Worm (Caenorhabditis elegans) whole organism, L1 larva: ENCODE data around the gene F09C8.1.

Source experiments
- C16A3.4 ChIP-seq: fragments of 150-350 bp; optimal IDR thresholded peaks from 2 replicates; lab custom pipeline; 2014; ENCODE audit warnings: missing biosample characterization, missing genetic modification characterization
- F16B12.6 ChIP-seq: fragments of 150-350 bp; optimal IDR thresholded peaks from 2 replicates; lab custom pipeline; 2014; ENCODE audit warnings: missing biosample characterization, missing genetic modification characterization
- aha-1 ChIP-seq: fragments of 150-350 bp; optimal IDR thresholded peaks from 2 replicates; lab custom pipeline; 2014; ENCODE audit warnings: missing biosample characterization, missing genetic modification characterization
- alr-1 ChIP-seq: fragments of 200-800 bp; sonication (Bioruptor generic); optimal IDR thresholded peaks from 2 replicates; lab custom pipeline; 2018; ENCODE audit warnings: borderline replicate concordance, mild to moderate bottlenecking, missing genetic modification characterization, missing compliant biosample characterization
- ceh-8 ChIP-seq: fragments of 200-800 bp; sonication (Bioruptor generic); optimal IDR thresholded peaks from 2 replicates; lab custom pipeline; 2018; ENCODE audit warnings: mild to moderate bottlenecking, missing genetic modification characterization, moderate library complexity, missing compliant biosample characterization
- dpl-1 ChIP-seq, 3 experiments: fragments of 150-350 bp in 2 of 3; sonication (generic microtip) in 1 of 3; optimal IDR thresholded peaks; 2 replicates each; lab custom pipeline; 2014 to 2017; ENCODE audit warnings: missing biosample characterization in 3 of 3, missing genetic modification characterization in 3 of 3, missing genetic modification reagents in 3 of 3
- dsc-1 ChIP-seq: sonication (generic microtip); optimal IDR thresholded peaks from 2 replicates; lab custom pipeline; 2016; ENCODE audit warnings: mild to moderate bottlenecking, missing genetic modification characterization, missing compliant biosample characterization
- efl-1 ChIP-seq, 4 experiments: fragments of 150-350 bp; optimal IDR thresholded peaks in 3 of 4; peaks in 1 of 4; 1 replicate in 1 of 4; 2 replicates in 3 of 4; lab custom pipeline; 2014; ENCODE audit warnings: missing biosample characterization in 2 of 4, missing genetic modification characterization in 2 of 4, missing genetic modification reagents in 2 of 4
- egl-13 ChIP-seq: sonication (generic microtip); optimal IDR thresholded peaks from 2 replicates; lab custom pipeline; 2016; ENCODE audit warnings: missing genotype, missing genetic modification reagents, missing genetic modification characterization, missing compliant biosample characterization
- egl-27 ChIP-seq, 2 experiments: fragments of 150-350 bp in 1 of 2; sonication (generic microtip); optimal IDR thresholded peaks; 3 replicates each; lab custom pipeline; 2017 to 2018; ENCODE audit warnings: missing biosample characterization in 2 of 2, missing genetic modification characterization in 2 of 2, missing genetic modification reagents in 2 of 2
- elt-2 ChIP-seq: sonication (generic microtip); optimal IDR thresholded peaks from 2 replicates; lab custom pipeline; 2016; ENCODE audit warnings: missing genetic modification characterization, mild to moderate bottlenecking, inconsistent platforms, missing compliant biosample characterization, missing genetic modification reagents
- ets-5 ChIP-seq: fragments of 200-800 bp; sonication (Bioruptor generic); IDR thresholded peaks from 2 replicates; pipeline ENCODE4 v1.3.6; 2022; ENCODE audit warnings: missing genetic modification characterization, missing compliant biosample characterization
- fkh-4 ChIP-seq: sonication (generic microtip); optimal IDR thresholded peaks from 2 replicates; lab custom pipeline; 2016; ENCODE audit warnings: missing compliant biosample characterization, missing genetic modification characterization, borderline replicate concordance
- fos-1 ChIP-seq: fragments of 150-350 bp; optimal IDR thresholded peaks from 2 replicates; lab custom pipeline; 2014; ENCODE audit warnings: missing biosample characterization, missing genetic modification characterization
- grh-1 ChIP-seq: fragments of 200-800 bp; sonication (Bioruptor generic); IDR thresholded peaks from 2 replicates; pipeline ENCODE4 v1.3.6; 2022; ENCODE audit warnings: missing genetic modification reagents, missing genetic modification characterization, missing compliant biosample characterization
- hlh-4 ChIP-seq: sonication (generic microtip); optimal IDR thresholded peaks from 2 replicates; lab custom pipeline; 2016; ENCODE audit warnings: mild to moderate bottlenecking, missing genetic modification characterization, missing compliant biosample characterization
- hpl-2 ChIP-seq: fragments of 150-350 bp; optimal IDR thresholded peaks from 2 replicates; lab custom pipeline; 2014; ENCODE audit warnings: missing biosample characterization, missing genetic modification reagents, missing genetic modification characterization
- irx-1 ChIP-seq: sonication (generic microtip); optimal IDR thresholded peaks from 2 replicates; lab custom pipeline; 2016; ENCODE audit warnings: missing genetic modification characterization, missing compliant biosample characterization
- lin-13 ChIP-seq: fragments of 150-350 bp; optimal IDR thresholded peaks from 2 replicates; lab custom pipeline; 2014; ENCODE audit warnings: missing biosample characterization, missing genetic modification reagents, missing genetic modification characterization
- lin-14 ChIP-seq: fragments of 200-800 bp; sonication (Bioruptor generic); optimal IDR thresholded peaks from 2 replicates; lab custom pipeline; 2018; ENCODE audit warnings: mild to moderate bottlenecking, missing genetic modification characterization, moderate library complexity, missing compliant biosample characterization
- lin-15B ChIP-seq: fragments of 150-350 bp; sonication (generic microtip); optimal IDR thresholded peaks from 3 replicates; lab custom pipeline; 2014; ENCODE audit warnings: missing biosample characterization, missing genetic modification characterization
- lin-35 ChIP-seq, 2 experiments: fragments of 150-350 bp; optimal IDR thresholded peaks; 2 replicates each; lab custom pipeline; 2014; ENCODE audit warnings: missing biosample characterization in 2 of 2, missing genetic modification characterization in 2 of 2, missing genetic modification reagents in 2 of 2
- lin-39 ChIP-seq: fragments of 150-350 bp; optimal IDR thresholded peaks from 2 replicates; lab custom pipeline; 2014; ENCODE audit warnings: missing biosample characterization, missing genetic modification reagents, missing genetic modification characterization
- lir-3 ChIP-seq: sonication (generic microtip); optimal IDR thresholded peaks from 2 replicates; lab custom pipeline; 2016; ENCODE audit warnings: mild to moderate bottlenecking, missing genetic modification characterization, moderate library complexity, missing compliant biosample characterization; ENCODE audit not compliant: poor library complexity
- lsy-2 ChIP-seq, 2 experiments: fragments of 150-350 bp; optimal IDR thresholded peaks; 2 replicates each; lab custom pipeline; 2014; ENCODE audit warnings: missing biosample characterization in 2 of 2, missing genetic modification characterization in 2 of 2
- mab-9 ChIP-seq: fragments of 200-800 bp; sonication (Bioruptor generic); IDR thresholded peaks from 2 replicates; pipeline ENCODE4 v1.3.6; 2022; ENCODE audit warnings: missing genetic modification reagents, missing genetic modification characterization, missing compliant biosample characterization
- nhr-12 ChIP-seq: sonication (generic microtip); optimal IDR thresholded peaks from 2 replicates; lab custom pipeline; 2017; ENCODE audit warnings: missing biosample characterization, missing genetic modification characterization
- nhr-19 ChIP-seq: fragments of 200-800 bp; sonication (Bioruptor generic); conservative IDR thresholded peaks from 2 replicates; pipeline ENCODE4 v1.3.6; 2022; ENCODE audit warnings: missing genetic modification characterization, missing compliant biosample characterization
- nhr-20 ChIP-seq: sonication (generic microtip); optimal IDR thresholded peaks from 2 replicates; lab custom pipeline; 2016; ENCODE audit warnings: mild to moderate bottlenecking, missing genetic modification characterization, missing compliant biosample characterization
- nhr-76 ChIP-seq: sonication (generic microtip); optimal IDR thresholded peaks from 2 replicates; lab custom pipeline; 2017; ENCODE audit warnings: missing biosample characterization, missing genetic modification characterization
- nhr-77 ChIP-seq: fragments of 150-350 bp; optimal IDR thresholded peaks from 2 replicates; lab custom pipeline; 2014; ENCODE audit warnings: missing biosample characterization, missing genetic modification characterization
- nhr-85 ChIP-seq: sonication (generic microtip); peaks from one replicate; lab custom pipeline; 2016; ENCODE audit warnings: missing genetic modification characterization, inconsistent platforms, missing compliant biosample characterization
- pag-3 ChIP-seq: sonication (generic microtip); optimal IDR thresholded peaks from 2 replicates; lab custom pipeline; 2017; ENCODE audit warnings: missing genetic modification characterization, mild to moderate bottlenecking, missing compliant biosample characterization, antibody characterized with exemption, borderline replicate concordance; ENCODE audit not compliant: insufficient read depth
- pax-3 ChIP-seq: fragments of 200-800 bp; sonication (Bioruptor generic); optimal IDR thresholded peaks from 2 replicates; lab custom pipeline; 2018; ENCODE audit warnings: mild to moderate bottlenecking, missing genetic modification characterization, moderate library complexity, missing compliant biosample characterization
- rnt-1 ChIP-seq: sonication (generic microtip); optimal IDR thresholded peaks from 2 replicates; lab custom pipeline; 2016; ENCODE audit warnings: mild to moderate bottlenecking, missing genetic modification characterization, moderate library complexity, missing compliant biosample characterization
- snpc-4 ChIP-seq: fragments of 150-350 bp; optimal IDR thresholded peaks from 2 replicates; lab custom pipeline; 2014; ENCODE audit warnings: missing biosample characterization, missing genetic modification characterization
- snu-23 ChIP-seq: sonication (generic microtip); optimal IDR thresholded peaks from 2 replicates; lab custom pipeline; 2016; ENCODE audit warnings: missing genetic modification characterization, missing compliant biosample characterization
- sptf-1 ChIP-seq: fragments of 150-350 bp; optimal IDR thresholded peaks from 2 replicates; lab custom pipeline; 2014; ENCODE audit warnings: missing biosample characterization, missing genetic modification characterization
- sup-37 ChIP-seq: fragments of 200-800 bp; sonication (Bioruptor generic); optimal IDR thresholded peaks from 2 replicates; lab custom pipeline; 2018; ENCODE audit warnings: mild to moderate bottlenecking, missing genetic modification characterization, missing compliant biosample characterization
- tlp-1 ChIP-seq: fragments of 150-350 bp; optimal IDR thresholded peaks from 2 replicates; lab custom pipeline; 2014; ENCODE audit warnings: missing biosample characterization, missing genetic modification characterization
- unc-86 ChIP-seq: sonication (generic microtip); optimal IDR thresholded peaks from 2 replicates; lab custom pipeline; 2016; ENCODE audit warnings: missing genetic modification characterization, missing compliant biosample characterization
- zip-4 ChIP-seq: fragments of 200-800 bp; sonication (Bioruptor generic); optimal IDR thresholded peaks from 2 replicates; lab custom pipeline; 2018; ENCODE audit warnings: mild to moderate bottlenecking, missing genetic modification characterization, moderate library complexity, missing compliant biosample characterization
- ztf-11 ChIP-seq, 2 experiments: sonication (generic microtip); optimal IDR thresholded peaks; 2 replicates each; lab custom pipeline; 2016 to 2017; ENCODE audit warnings: missing genetic modification characterization in 2 of 2, missing biosample characterization in 1 of 2, missing compliant biosample characterization in 1 of 2

The F09C8.1 gene

ce11 chrX:16155216-16155991 is 7.9 kb downstream of the F09C8.1 start:
- peak; percentile 26 for TF ChIP-seq rnt-1 (tag; lab: Kevin White, UChicago)
- no peak for TF ChIP-seq irx-1 (tag; lab: Kevin White, UChicago)
- no peak for TF ChIP-seq egl-27 (tag; optimal IDR thresholded peaks at IDR 0.05; lab: Kevin White, UChicago)
- no peak for TF ChIP-seq pag-3 (tag; lab: Kevin White, UChicago)
- TF ChIP-seq snu-23, result peak; percentile 1
- no peak for TF ChIP-seq efl-1 (optimal IDR thresholded peaks at IDR 0.05; lab: Kevin White, UChicago)
- peak in 1 of 2 experiments; percentile 77 for TF ChIP-seq efl-1 (GFP tag; optimal IDR thresholded peaks at IDR 0.05 in 1 of 2; lab: Kevin White, UChicago)
- no peak for TF ChIP-seq lin-13
- peak; percentile 33 for TF ChIP-seq dsc-1 (tag; lab: Kevin White, UChicago)
- no peak for TF ChIP-seq zip-4 (GFP tag; lab: Kevin White, UChicago)
- no peak for TF ChIP-seq mab-9 (GFP tag; lab: Robert Waterston, UW)
- no peak for TF ChIP-seq snpc-4 (tag; lab: Kevin White, UChicago)
- no peak for TF ChIP-seq aha-1 (tag; lab: Kevin White, UChicago)
- TF ChIP-seq lin-14, result peak; percentile 49

- TF ChIP-seq C16A3.4 (tag; lab: Kevin White, UChicago) (no peak), lin-14 (peak; percentile 6), nhr-12 (tag; lab: Kevin White, UChicago) (no peak), hpl-2 (GFP tag; lab: Kevin White, UChicago) (no peak), nhr-76 (tag; lab: Kevin White, UChicago) (no peak)
Measured at ce11 chrX:16153744-16154143, 9.6 kb downstream of the F09C8.1 start.

ce11 chrX:16151302-16151701 is 12.0 kb downstream of the F09C8.1 start:
- TF ChIP-seq F16B12.6 (tag; lab: Kevin White, UChicago), result no peak
- no peak for TF ChIP-seq nhr-19
- no peak for TF ChIP-seq nhr-77 (tag; lab: Kevin White, UChicago)
- TF ChIP-seq lir-3, result no peak
- TF ChIP-seq hlh-4 (tag; lab: Kevin White, UChicago), result no peak
- no peak for TF ChIP-seq fkh-4 (tag; lab: Kevin White, UChicago)
- TF ChIP-seq dpl-1 (GFP tag; optimal IDR thresholded peaks at IDR 0.05; lab: Kevin White, UChicago), result no peak
- no peak for TF ChIP-seq pag-3 (tag; lab: Kevin White, UChicago)
- no peak for TF ChIP-seq fos-1 (tag; lab: Kevin White, UChicago)
- no peak for TF ChIP-seq lin-39 (tag; lab: Kevin White, UChicago)
- no peak for TF ChIP-seq tlp-1 (tag; lab: Kevin White, UChicago)
- no peak for TF ChIP-seq sup-37 (GFP tag; lab: Kevin White, UChicago)
- no peak for TF ChIP-seq egl-13 (tag; lab: Kevin White, UChicago)
- no peak for TF ChIP-seq ztf-11 (tag; optimal IDR thresholded peaks at IDR 0.05; lab: Kevin White, UChicago)
- no peak for TF ChIP-seq ets-5 (GFP tag; lab: Robert Waterston, UW)
- TF ChIP-seq lin-15B (tag; lab: Kevin White, UChicago), result no peak
- no peak for TF ChIP-seq sptf-1
- TF ChIP-seq unc-86, result no peak

ce11 chrX:16150153-16150552 is 13.2 kb downstream of the F09C8.1 start:
- TF ChIP-seq efl-1 (optimal IDR thresholded peaks at IDR 0.05; lab: Kevin White, UChicago) (no peak), efl-1 (GFP tag; optimal IDR thresholded peaks at IDR 0.05 in 1 of 2; lab: Kevin White, UChicago) (peak in 1 of 2 experiments; percentile 86), grh-1 (GFP tag; lab: Robert Waterston, UW) (0 out of 2 replicates have a peak, but pooled peaks have one; percentile 44), pag-3 (tag; lab: Kevin White, UChicago) (no peak), snu-23 (peak; percentile 6), nhr-85 (tag; lab: Kevin White, UChicago) (peak; percentile 87), fkh-4 (tag; lab: Kevin White, UChicago) (no peak), egl-27 (tag; optimal IDR thresholded peaks at IDR 0.05; lab: Kevin White, UChicago) (peak in 1 of 2 experiments; percentile 29), nhr-20 (tag; lab: Kevin White, UChicago) (peak; percentile 15), fos-1 (tag; lab: Kevin White, UChicago) (no peak), zip-4 (GFP tag; lab: Kevin White, UChicago) (no peak), lsy-2 (tag; optimal IDR thresholded peaks at IDR 0.05; lab: Kevin White, UChicago) (peak in 1 of 2 experiments; percentile 2), irx-1 (tag; lab: Kevin White, UChicago) (no peak), ceh-8 (no peak), elt-2 (tag; lab: Kevin White, UChicago) (peak; percentile 47), alr-1 (no peak), rnt-1 (tag; lab: Kevin White, UChicago) (no peak), nhr-19 (peak; percentile 26), pax-3 (tag; lab: Kevin White, UChicago) (no peak), lin-35 (GFP tag; optimal IDR thresholded peaks at IDR 0.05; lab: Kevin White, UChicago) (peak in 1 of 2 experiments; percentile 29)
